Fruit fly (Drosophila melanogaster) whole organism, pupa: ENCODE measurements around the gene dsh.
A peak's percentile ranks its signal among the peaks of the same experiment; 100 is the strongest.

ENCODE experiments used
- CG10348 ChIP-seq: fragments of 200-800 bp; sonication (Bioruptor generic); IDR thresholded peaks from 2 replicates; pipeline ENCODE4 v1.3.6; 2022; ENCODE audit warnings: missing biosample characterization, missing genetic modification characterization
- CG12605 ChIP-seq: fragments of 200-800 bp; sonication (Bioruptor generic); IDR thresholded peaks from 2 replicates; pipeline ENCODE4 v1.3.6; 2022; ENCODE audit warnings: missing biosample characterization, missing genetic modification characterization
- CG13204 ChIP-seq: fragments of 200-800 bp; sonication (Bioruptor generic); optimal IDR thresholded peaks from 2 replicates; lab custom pipeline; 2018; ENCODE audit warnings: missing biosample characterization, mild to moderate bottlenecking, missing genetic modification characterization, moderate library complexity
- CG14655 ChIP-seq: fragments of 200-800 bp; sonication (Bioruptor generic); optimal IDR thresholded peaks from 3 replicates; lab custom pipeline; 2017; ENCODE audit warnings: mild to moderate bottlenecking, missing biosample characterization, missing genetic modification reagents, missing genetic modification characterization
- CG15710 ChIP-seq: fragments of 200-800 bp; sonication (Bioruptor generic); optimal IDR thresholded peaks from 2 replicates; lab custom pipeline; 2018; ENCODE audit warnings: missing biosample characterization, mild to moderate bottlenecking, missing genetic modification characterization, moderate library complexity
- CG17806 ChIP-seq: fragments of 200-800 bp; sonication (Bioruptor generic); optimal IDR thresholded peaks from 2 replicates; lab custom pipeline; 2018; ENCODE audit warnings: missing biosample characterization, mild to moderate bottlenecking, missing genetic modification characterization, moderate library complexity
- CG32121 ChIP-seq: fragments of 200-800 bp; sonication (Bioruptor generic); IDR thresholded peaks from 2 replicates; pipeline ENCODE4 v1.3.6; 2022; ENCODE audit warnings: missing biosample characterization, missing genetic modification characterization
- CG34367 ChIP-seq: fragments of 200-800 bp; sonication (Bioruptor generic); optimal IDR thresholded peaks from 2 replicates; lab custom pipeline; 2018; ENCODE audit warnings: missing biosample characterization, mild to moderate bottlenecking, missing genetic modification characterization
- CG4496 ChIP-seq: fragments of 200-800 bp; sonication (Bioruptor generic); IDR thresholded peaks from 3 replicates; pipeline ENCODE4 v1.3.6; 2022; ENCODE audit warnings: missing biosample characterization, missing genetic modification characterization
- CG8159 ChIP-seq: fragments of 200-800 bp; sonication (Bioruptor generic); optimal IDR thresholded peaks from 3 replicates; lab custom pipeline; 2018; ENCODE audit warnings: missing biosample characterization, mild to moderate bottlenecking, missing genetic modification characterization, moderate library complexity
- CG8301 ChIP-seq: fragments of 200-800 bp; sonication (Bioruptor generic); optimal IDR thresholded peaks from 2 replicates; lab custom pipeline; 2018; ENCODE audit warnings: missing biosample characterization, mild to moderate bottlenecking, missing genetic modification characterization
- CG9948 ChIP-seq: fragments of 200-800 bp; sonication (Bioruptor generic); optimal IDR thresholded peaks from 2 replicates; lab custom pipeline; 2018; ENCODE audit warnings: missing biosample characterization, mild to moderate bottlenecking, missing genetic modification characterization, moderate library complexity
- D1 ChIP-seq: fragments of 200-800 bp; sonication (Bioruptor generic); optimal IDR thresholded peaks from 2 replicates; lab custom pipeline; 2018; ENCODE audit warnings: missing biosample characterization, mild to moderate bottlenecking, missing genetic modification characterization, moderate library complexity
- EcR ChIP-seq: fragments of 200-800 bp; sonication (Bioruptor generic); optimal IDR thresholded peaks from 3 replicates; lab custom pipeline; 2019; ENCODE audit warnings: missing biosample characterization, missing genetic modification characterization, mild to moderate bottlenecking, moderate library complexity, missing genetic modification reagents
- Ets98B ChIP-seq: fragments of 200-800 bp; sonication (Bioruptor generic); IDR thresholded peaks from 2 replicates; pipeline ENCODE4 v1.3.6; 2022; ENCODE audit warnings: missing biosample characterization, missing genetic modification characterization
- Pif1A ChIP-seq: fragments of 200-800 bp; sonication (Bioruptor generic); optimal IDR thresholded peaks from 3 replicates; lab custom pipeline; 2016; ENCODE audit warnings: missing biosample characterization, missing genetic modification characterization
- Pif1B ChIP-seq: fragments of 200-800 bp; sonication (Bioruptor generic); optimal IDR thresholded peaks from 3 replicates; lab custom pipeline; 2016; ENCODE audit warnings: missing biosample characterization, missing genetic modification characterization
- Snoo ChIP-seq: fragments of 200-800 bp; sonication (Bioruptor generic); optimal IDR thresholded peaks from 3 replicates; lab custom pipeline; 2017; ENCODE audit warnings: missing biosample characterization, mild to moderate bottlenecking, missing genetic modification characterization, inconsistent platforms
- fd96Ca ChIP-seq: fragments of 200-800 bp; sonication (Bioruptor generic); IDR thresholded peaks from 3 replicates; pipeline ENCODE4 v1.3.6; 2022; ENCODE audit warnings: missing biosample characterization, missing genetic modification characterization
- gl ChIP-seq: fragments of 200-800 bp; sonication (Bioruptor generic); optimal IDR thresholded peaks from 2 replicates; lab custom pipeline; 2018; ENCODE audit warnings: missing biosample characterization, mild to moderate bottlenecking, missing genetic modification characterization
- rn ChIP-seq: fragments of 200-800 bp; sonication (Bioruptor generic); IDR thresholded peaks from 2 replicates; pipeline ENCODE4 v1.3.6; 2022; ENCODE audit warnings: missing biosample characterization, missing genetic modification characterization

dsh gene

DNA sequence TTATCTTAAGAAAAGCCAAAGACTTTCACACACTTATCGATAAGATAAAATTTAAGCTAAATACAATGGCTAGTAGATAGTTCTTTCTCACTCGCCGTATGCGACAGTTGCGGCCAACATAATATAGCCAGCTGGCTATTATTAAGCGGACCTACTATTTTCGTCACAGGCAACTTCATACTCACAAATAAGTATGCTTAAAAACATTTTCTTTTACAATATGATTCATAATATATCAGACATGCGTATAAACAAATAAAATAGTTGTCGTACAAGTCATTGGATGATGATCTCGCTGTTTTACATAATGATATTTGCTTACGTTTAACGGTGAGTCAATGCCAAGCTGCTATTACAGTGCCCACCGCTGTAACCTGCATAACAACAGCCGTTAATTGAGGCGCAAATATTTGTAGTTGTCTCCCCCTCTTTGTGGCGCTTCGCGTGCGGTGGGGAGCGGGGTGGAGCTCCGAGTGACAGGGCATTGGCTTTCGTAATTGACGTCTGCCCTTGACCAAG lies 29.4 kb upstream of the dsh start:
- TF ChIP-seq D1 (tag; lab: Kevin White, UChicago) (no peak), rn (GFP tag; lab: Robert Waterston, UW) (peak; percentile 50; the same call in 1 of the 2 replicates), CG32121 (peak; percentile 66), CG10348 (GFP tag; lab: Robert Waterston, UW) (no peak), Pif1B (peak; percentile 67), CG8301 (tag; lab: Kevin White, UChicago) (peak; percentile 77), gl (tag; lab: Kevin White, UChicago) (peak; percentile 39), Snoo (tag; lab: Kevin White, UChicago) (peak; percentile 52), CG9948 (tag; lab: Kevin White, UChicago) (peak; percentile 70), EcR (GFP tag; lab: Kevin White, UChicago) (peak; percentile 96), CG17806 (tag; lab: Kevin White, UChicago) (peak; percentile 66), Ets98B (GFP tag; lab: Robert Waterston, UW) (peak; percentile 56), fd96Ca (GFP tag; lab: Robert Waterston, UW) (peak; percentile 76), CG34367 (tag; lab: Kevin White, UChicago) (peak; percentile 72), CG14655 (GFP tag; lab: Kevin White, UChicago) (no peak), CG13204 (GFP tag; lab: Kevin White, UChicago) (no peak), Pif1A (GFP tag; lab: Kevin White, UChicago) (peak; percentile 78), CG12605 (GFP tag; lab: Robert Waterston, UW) (0 out of 2 replicates have a peak, but pooled peaks have one; percentile 13), CG8159 (tag; lab: Kevin White, UChicago) (peak; percentile 76), CG4496 (peak; percentile 79), CG15710 (tag; lab: Kevin White, UChicago) (peak; percentile 76)

DNA sequence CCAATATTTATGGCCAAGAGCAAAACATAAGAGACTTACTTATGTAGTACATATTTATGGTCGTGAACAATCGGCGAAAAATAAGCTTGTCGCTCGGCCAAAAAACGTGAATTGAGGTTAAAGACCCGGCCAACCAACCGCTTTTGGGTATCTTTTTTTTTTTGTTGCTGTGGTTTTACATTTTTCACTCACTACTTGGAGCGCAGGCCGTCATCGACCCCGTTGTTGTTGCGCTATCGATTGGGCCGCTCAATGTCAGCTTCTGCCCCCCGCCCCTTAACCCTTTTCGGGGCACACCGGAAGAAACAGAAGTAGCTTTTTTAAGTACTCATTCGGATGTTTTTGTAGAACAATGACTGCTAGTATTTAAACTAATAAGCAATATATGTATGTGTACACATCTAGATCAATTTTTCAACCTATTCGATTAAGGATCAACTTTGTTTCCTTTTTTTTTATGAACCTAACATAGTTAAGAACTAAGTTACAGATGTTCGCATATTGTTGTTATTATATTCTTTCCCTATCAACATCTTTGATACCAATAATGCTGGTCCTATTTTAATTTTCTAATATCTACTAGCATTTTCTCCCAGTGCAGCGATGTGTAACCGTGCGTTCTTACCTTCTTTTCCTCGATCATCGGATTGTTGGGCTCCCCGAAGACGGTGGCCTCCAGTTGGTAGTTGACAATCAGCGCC lies 17.5 kb upstream of the dsh start:
- TF ChIP-seq CG13204 (GFP tag; lab: Kevin White, UChicago) = no peak
- peak; percentile 61 for TF ChIP-seq Pif1B
- TF ChIP-seq CG17806 (tag; lab: Kevin White, UChicago) = peak; percentile 42
- peak; percentile 44 for TF ChIP-seq CG9948 (tag; lab: Kevin White, UChicago)
- no peak for TF ChIP-seq CG8301 (tag; lab: Kevin White, UChicago)
- no peak for TF ChIP-seq CG8159 (tag; lab: Kevin White, UChicago)
- no peak for TF ChIP-seq gl (tag; lab: Kevin White, UChicago)
- TF ChIP-seq CG15710 (tag; lab: Kevin White, UChicago) = peak; percentile 37
- no peak for TF ChIP-seq EcR (GFP tag; lab: Kevin White, UChicago)
- no peak for TF ChIP-seq CG4496
- no peak for TF ChIP-seq rn (GFP tag; lab: Robert Waterston, UW)
- TF ChIP-seq Snoo (tag; lab: Kevin White, UChicago) = peak; percentile 60
- TF ChIP-seq CG32121 = 0 out of 2 replicates have a peak, but pooled peaks have one; percentile 16
- no peak for TF ChIP-seq CG12605 (GFP tag; lab: Robert Waterston, UW)
- TF ChIP-seq D1 (tag; lab: Kevin White, UChicago) = no peak
- TF ChIP-seq fd96Ca (GFP tag; lab: Robert Waterston, UW) = no peak
- TF ChIP-seq CG34367 (tag; lab: Kevin White, UChicago) = peak; percentile 24
- TF ChIP-seq CG14655 (GFP tag; lab: Kevin White, UChicago) = no peak
- no peak for TF ChIP-seq Ets98B (GFP tag; lab: Robert Waterston, UW)
- TF ChIP-seq Pif1A (GFP tag; lab: Kevin White, UChicago) = no peak
- TF ChIP-seq CG10348 (GFP tag; lab: Robert Waterston, UW) = no peak
- TF ChIP-seq, all 21 proteins: peak for 7

DNA sequence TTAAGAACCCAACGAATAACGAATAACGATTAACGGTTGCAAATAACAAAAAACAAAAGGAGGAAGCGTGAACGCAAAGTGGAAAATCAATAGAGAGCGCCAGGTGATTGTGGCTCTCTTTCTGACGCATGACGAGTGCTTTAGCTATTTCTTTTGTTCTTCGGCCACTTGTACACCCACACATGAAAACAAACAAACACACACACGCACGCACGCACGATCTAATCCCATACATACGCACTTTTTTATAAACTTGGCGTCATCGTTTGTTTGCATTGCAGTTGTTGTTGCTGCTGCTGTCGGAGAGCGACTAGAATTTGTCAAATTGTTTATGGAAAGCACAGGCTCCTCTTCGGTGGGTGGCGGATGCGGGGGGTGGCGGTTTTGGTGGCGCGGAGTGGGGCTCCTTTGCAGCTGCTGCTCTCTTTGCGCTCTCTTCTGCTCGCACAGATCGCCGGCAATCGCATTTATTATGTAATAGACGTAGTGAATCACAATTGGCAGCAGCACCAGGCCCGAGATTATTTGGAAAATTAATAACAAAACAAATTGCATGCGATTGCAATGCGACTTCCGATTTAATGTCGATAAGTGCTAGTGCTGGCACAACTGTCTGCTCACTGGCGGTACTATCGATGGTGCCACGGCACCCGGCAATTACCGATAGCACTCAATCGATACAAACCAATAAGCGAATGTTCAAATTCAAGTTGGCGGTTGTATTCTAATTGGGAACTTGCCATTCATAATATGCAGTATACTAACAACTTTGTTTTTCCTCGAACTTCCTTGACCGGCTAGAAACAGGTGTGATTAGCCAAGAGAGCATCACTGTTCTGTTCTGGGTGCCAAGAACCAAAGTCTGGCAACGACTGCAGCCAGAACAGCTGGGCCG lies 16.5 kb upstream of the dsh start:
- TF ChIP-seq CG34367 (tag; lab: Kevin White, UChicago) = no peak
- 0 out of 2 replicates have a peak, but pooled peaks have one; percentile 8 for TF ChIP-seq CG32121
- TF ChIP-seq CG15710 (tag; lab: Kevin White, UChicago) = peak; percentile 25

DNA sequence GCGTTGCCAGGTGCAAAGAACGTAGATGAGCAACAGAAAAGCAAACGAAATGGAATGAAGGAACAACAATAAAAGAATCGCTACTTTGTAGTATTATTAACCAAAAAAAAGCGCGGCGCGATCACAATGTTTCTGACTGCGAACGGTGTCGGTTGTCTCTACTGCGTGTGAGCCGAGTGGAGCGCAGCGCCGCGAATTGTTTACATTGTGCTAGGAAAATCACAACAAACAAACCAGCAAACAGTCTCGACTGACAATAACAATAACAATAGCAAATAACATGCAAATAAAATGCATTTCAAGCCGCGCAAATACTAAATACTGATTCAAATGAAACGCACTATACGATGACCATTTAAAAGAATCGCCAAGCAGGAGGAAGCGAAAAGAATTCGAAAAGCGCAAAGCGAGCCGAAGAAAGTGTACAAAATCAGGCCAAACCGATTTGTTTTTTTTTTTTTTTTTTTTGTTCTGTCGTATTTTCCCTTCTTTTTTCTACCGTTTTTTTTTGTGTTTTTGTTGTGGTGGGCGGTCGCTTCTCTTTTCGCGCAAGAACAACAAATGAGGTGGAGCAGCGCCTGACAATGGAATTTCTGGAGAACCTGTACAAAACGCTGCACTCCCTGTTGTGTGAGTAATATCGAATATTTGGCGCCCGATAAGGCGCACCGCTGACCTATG lies 15.7 kb upstream of the dsh start, which contains the start of the genes CG34348 and Kap3:
TSS of gene CG34348 (plus strand) at position 6 of the 681 bp plus-strand sequence.
TSS of gene Kap3 (minus strand) at position 217 of the 681 bp plus-strand sequence.
- no peak for TF ChIP-seq CG34367 (tag; lab: Kevin White, UChicago)
- TF ChIP-seq fd96Ca (GFP tag; lab: Robert Waterston, UW) = no peak
- TF ChIP-seq Pif1A (GFP tag; lab: Kevin White, UChicago) = peak; percentile 47
- no peak for TF ChIP-seq CG15710 (tag; lab: Kevin White, UChicago)
- TF ChIP-seq CG4496 = peak; percentile 9; the same call in 1 of the 3 replicates
- peak; percentile 19 for TF ChIP-seq CG14655 (GFP tag; lab: Kevin White, UChicago)
- peak; percentile 40 for TF ChIP-seq Snoo (tag; lab: Kevin White, UChicago)
- TF ChIP-seq Pif1B = no peak
- no peak; the same call in 1 of the 2 replicates for TF ChIP-seq Ets98B (GFP tag; lab: Robert Waterston, UW)
- no peak for TF ChIP-seq CG10348 (GFP tag; lab: Robert Waterston, UW)
- no peak for TF ChIP-seq D1 (tag; lab: Kevin White, UChicago)
- no peak for TF ChIP-seq CG13204 (GFP tag; lab: Kevin White, UChicago)
- TF ChIP-seq CG17806 (tag; lab: Kevin White, UChicago) = no peak
- peak; percentile 75 for TF ChIP-seq CG12605 (GFP tag; lab: Robert Waterston, UW)
- peak; percentile 60; the same call in 1 of the 2 replicates for TF ChIP-seq CG32121
- TF ChIP-seq EcR (GFP tag; lab: Kevin White, UChicago) = no peak
